Worm (Caenorhabditis elegans): ENCODE measurements around the gene srd-70.

The srd-70 gene

ce11 chrV:20476981-20477380, 23.1 kb downstream of the srd-70 start:
- TF ChIP-seq klf-2 (GFP tag; conservative IDR thresholded peaks at IDR 0.05) (no peak), tab-1 (GFP tag; IDR thresholded peaks at IDR 0.05) (no peak), ref-1 (GFP tag; conservative IDR thresholded peaks at IDR 0.05) (no peak), flt-1 (GFP tag; IDR thresholded peaks at IDR 0.05) (no peak), med-1 (GFP tag; optimal IDR thresholded peaks at IDR 0.05; ENCODE audit: insufficient read depth) (no peak), ztf-29 (GFP tag; IDR thresholded peaks at IDR 0.05) (no peak), T22C8.4 (GFP tag; IDR thresholded peaks at IDR 0.05) (no peak)

- no peak for TF ChIP-seq klf-2 (GFP tag; conservative IDR thresholded peaks at IDR 0.05)
- no peak for TF ChIP-seq ztf-29 (GFP tag; IDR thresholded peaks at IDR 0.05)
- no peak for TF ChIP-seq flt-1 (GFP tag; IDR thresholded peaks at IDR 0.05)
- no peak for TF ChIP-seq cog-1 (tag; optimal IDR thresholded peaks at IDR 0.05)
Observed at ce11 chrV:20479013-20479739, 25.3 kb downstream of the srd-70 start, which contains the start of the genes calf-1 and rpl-2. Gene calf-1 (minus strand): TSS chrV:20479089. Gene rpl-2 (plus strand): TSS chrV:20479689.

ce11 chrV:20480790-20481189, 26.9 kb downstream of the srd-70 start:
- TF ChIP-seq ref-1 (GFP tag; conservative IDR thresholded peaks at IDR 0.05) (no peak), T22C8.4 (GFP tag; IDR thresholded peaks at IDR 0.05) (no peak), tab-1 (GFP tag; IDR thresholded peaks at IDR 0.05) (no peak), klf-2 (GFP tag; conservative IDR thresholded peaks at IDR 0.05) (no peak), med-1 (GFP tag; optimal IDR thresholded peaks at IDR 0.05; ENCODE audit: insufficient read depth) (no peak), ztf-29 (GFP tag; IDR thresholded peaks at IDR 0.05) (no peak)

ce11 chrV:20485285-20485684, 31.4 kb downstream of the srd-70 start, which contains the start of gene dhcr-7:
Gene dhcr-7 (minus strand): TSS chrV:20485385.
- TF ChIP-seq klf-2 (GFP tag; conservative IDR thresholded peaks at IDR 0.05) (no peak), ref-1 (GFP tag; conservative IDR thresholded peaks at IDR 0.05) (no peak), cog-1 (tag; optimal IDR thresholded peaks at IDR 0.05) (no peak), med-1 (GFP tag; optimal IDR thresholded peaks at IDR 0.05; ENCODE audit: insufficient read depth) (no peak), flt-1 (GFP tag; IDR thresholded peaks at IDR 0.05) (no peak), ztf-23 (GFP tag; IDR thresholded peaks at IDR 0.05) (no peak), T22C8.4 (GFP tag; IDR thresholded peaks at IDR 0.05) (no peak), tab-1 (GFP tag; IDR thresholded peaks at IDR 0.05) (no peak)

DNA sequence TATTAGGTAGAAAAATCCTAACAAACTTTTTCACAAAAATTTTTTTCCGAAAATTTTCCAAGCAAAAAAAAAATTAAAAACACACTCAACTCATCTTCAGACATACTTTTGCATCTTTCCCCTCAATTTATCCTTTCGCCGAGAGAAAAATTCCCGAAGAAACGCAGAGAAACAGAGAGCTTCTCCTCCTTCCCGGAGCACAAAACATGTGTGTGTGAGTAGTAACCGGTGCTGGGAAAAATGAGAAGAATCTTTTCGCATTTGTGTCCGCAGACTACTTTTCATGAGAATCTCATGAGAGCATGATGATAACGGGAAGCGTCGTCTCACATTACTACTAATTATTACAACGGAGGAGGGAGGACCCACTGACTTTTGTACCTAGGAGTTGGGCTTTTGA, 32.6 kb downstream of the srd-70 start:
- TF ChIP-seq T22C8.4 (GFP tag; IDR thresholded peaks at IDR 0.05), result no peak

ce11 chrV:20489102-20489501, 35.2 kb downstream of the srd-70 start, which contains the start of gene srbc-78:
Gene srbc-78 (minus strand): TSS chrV:20489202.
- no peak for TF ChIP-seq ztf-23 (GFP tag; IDR thresholded peaks at IDR 0.05)
- TF ChIP-seq flt-1 (GFP tag; IDR thresholded peaks at IDR 0.05), result no peak

ce11 chrV:20492385-20492784, 38.5 kb downstream of the srd-70 start, which contains the start of gene srbc-79:
Gene srbc-79 (minus strand): TSS chrV:20492485.
- TF ChIP-seq ztf-23 (GFP tag; IDR thresholded peaks at IDR 0.05) (no peak), cog-1 (tag; optimal IDR thresholded peaks at IDR 0.05) (no peak), klf-2 (GFP tag; conservative IDR thresholded peaks at IDR 0.05) (no peak)

DNA sequence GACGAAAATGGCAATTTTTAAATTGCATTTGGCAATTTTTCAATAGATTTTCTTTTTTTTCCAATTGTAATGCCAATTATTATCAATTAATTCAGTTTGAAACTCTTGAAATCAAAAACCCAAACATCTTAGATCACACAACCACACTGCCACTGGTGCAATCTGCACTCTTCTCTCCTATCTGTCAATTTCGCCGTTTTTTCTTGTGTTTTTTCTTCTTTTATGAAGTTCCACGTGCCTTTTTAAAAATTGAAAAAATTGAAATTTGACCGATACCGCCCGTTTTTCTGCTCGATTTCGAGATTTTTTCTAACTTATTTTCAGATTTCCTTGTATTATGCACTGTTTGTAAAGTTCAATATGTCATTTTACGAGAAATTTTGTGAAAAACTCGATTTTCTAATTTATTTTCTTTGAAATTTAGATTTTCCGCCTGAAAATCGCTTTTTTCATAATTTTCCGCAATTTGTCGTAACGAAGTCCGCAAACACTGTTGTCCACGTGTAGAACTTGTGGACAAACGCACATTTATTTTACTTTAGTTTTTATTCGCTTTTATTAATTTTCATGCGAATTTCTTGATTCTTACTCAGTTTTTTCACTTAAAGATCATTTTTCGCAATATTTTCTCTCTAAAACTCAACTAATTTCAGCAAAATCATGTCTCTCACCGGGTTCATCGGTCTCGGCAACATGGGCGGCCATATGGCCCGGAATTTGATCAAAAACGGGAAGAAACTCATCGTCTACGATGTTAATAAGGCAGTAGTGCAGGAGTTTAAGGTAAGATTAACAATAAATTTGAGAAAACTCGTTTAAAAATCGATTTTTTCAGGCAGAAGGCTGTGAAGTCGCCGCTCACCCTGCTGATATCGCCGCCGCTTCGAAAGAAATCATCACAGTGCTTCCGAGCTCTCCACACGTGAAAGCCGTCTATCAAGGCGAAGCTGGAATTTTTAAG, 39.6 kb downstream of the srd-70 start, which contains the start of gene B0250.5:
Gene B0250.5 (plus strand): TSS at position 654 of the 961 bp plus-strand sequence.
- TF ChIP-seq ztf-23 (GFP tag; IDR thresholded peaks at IDR 0.05), result 0 out of 2 replicates have a peak, but pooled peaks have one; percentile 42
- no peak for TF ChIP-seq tab-1 (GFP tag; IDR thresholded peaks at IDR 0.05)
- TF ChIP-seq ztf-29 (GFP tag; IDR thresholded peaks at IDR 0.05), result no peak

DNA sequence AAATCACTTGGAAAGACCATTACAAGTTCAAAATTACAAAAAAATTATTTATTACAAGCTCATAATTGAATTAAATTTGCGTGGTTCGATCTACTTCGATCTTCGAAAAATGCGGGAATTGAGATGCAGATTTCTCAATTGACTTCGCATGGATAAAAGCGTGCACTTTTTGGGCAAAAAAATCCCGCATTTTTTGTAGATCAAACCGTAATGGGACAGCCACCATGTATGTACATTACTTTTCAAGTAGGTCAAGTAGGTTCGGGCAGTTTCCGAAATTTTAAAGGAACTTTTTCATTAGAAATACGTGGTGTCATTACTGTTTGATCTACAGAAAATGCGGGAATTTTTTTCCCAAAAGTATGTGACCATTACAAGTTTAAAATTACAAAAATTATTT, 43.6 kb downstream of the srd-70 start:
- TF ChIP-seq T22C8.4 (GFP tag; IDR thresholded peaks at IDR 0.05), result no peak
- no peak for TF ChIP-seq tab-1 (GFP tag; IDR thresholded peaks at IDR 0.05)
- TF ChIP-seq ztf-23 (GFP tag; IDR thresholded peaks at IDR 0.05), result no peak
- no peak for TF ChIP-seq flt-1 (GFP tag; IDR thresholded peaks at IDR 0.05)
- no peak for TF ChIP-seq klf-2 (GFP tag; conservative IDR thresholded peaks at IDR 0.05)
- no peak for TF ChIP-seq med-1 (GFP tag; optimal IDR thresholded peaks at IDR 0.05; ENCODE audit: insufficient read depth)
- no peak for TF ChIP-seq ztf-29 (GFP tag; IDR thresholded peaks at IDR 0.05)
- no peak for TF ChIP-seq cog-1 (tag; optimal IDR thresholded peaks at IDR 0.05)
- TF ChIP-seq ref-1 (GFP tag; conservative IDR thresholded peaks at IDR 0.05), result no peak

DNA sequence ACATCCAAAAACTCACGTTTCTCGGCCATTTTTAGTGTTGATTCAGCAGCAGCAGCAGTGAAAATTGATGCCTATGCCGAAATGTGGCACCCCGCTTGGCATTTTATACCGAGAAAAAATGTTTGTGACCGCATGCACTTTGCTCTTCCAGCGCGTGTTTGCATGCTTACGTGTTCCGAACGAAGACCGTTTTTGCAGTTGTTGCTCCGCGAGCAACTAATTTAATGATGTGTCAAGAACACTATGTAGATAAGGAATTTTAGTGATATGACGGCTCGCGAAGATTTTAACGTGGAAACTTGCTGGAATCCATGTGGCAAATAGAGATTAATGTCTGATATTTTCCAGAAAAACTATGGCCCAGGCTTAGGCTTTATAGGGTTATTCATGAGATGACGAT, 45.1 kb downstream of the srd-70 start, which contains the start of gene dct-16:
Gene dct-16 (minus strand): TSS at position 78 of the 400 bp plus-strand sequence.
- TF ChIP-seq ref-1 (GFP tag; conservative IDR thresholded peaks at IDR 0.05), result no peak
- no peak for TF ChIP-seq T22C8.4 (GFP tag; IDR thresholded peaks at IDR 0.05)
- no peak for TF ChIP-seq tab-1 (GFP tag; IDR thresholded peaks at IDR 0.05)
- no peak for TF ChIP-seq med-1 (GFP tag; optimal IDR thresholded peaks at IDR 0.05; ENCODE audit: insufficient read depth)
- no peak for TF ChIP-seq flt-1 (GFP tag; IDR thresholded peaks at IDR 0.05)
